Worm (Caenorhabditis elegans) whole organism, young adult: Measurements from ENCODE around the gene cest-1.1.
A peak's percentile ranks its signal among the peaks of the same experiment; 100 is the strongest.

Experiments used
- B0336.3 ChIP-seq: fragments of 200-800 bp; sonication (Bioruptor generic); IDR thresholded peaks from 2 replicates; pipeline ENCODE4 v1.3.6; 2022; ENCODE audit warnings: missing genetic modification characterization, missing compliant biosample characterization
- F23B12.7 ChIP-seq: sonication (generic microtip); optimal IDR thresholded peaks from 2 replicates; lab custom pipeline; 2017; ENCODE audit warnings: missing genetic modification characterization, mild to moderate bottlenecking, missing compliant biosample characterization, antibody characterized with exemption, moderate library complexity; ENCODE audit not compliant: insufficient read depth
- F39B2.1 ChIP-seq: fragments of 200-800 bp; sonication (Bioruptor generic); IDR thresholded peaks from 2 replicates; pipeline ENCODE4 v1.3.6; 2022; ENCODE audit warnings: missing genetic modification reagents, missing genetic modification characterization, missing compliant biosample characterization
- T07F8.4 ChIP-seq: sonication (generic microtip); optimal IDR thresholded peaks from 2 replicates; lab custom pipeline; 2016; ENCODE audit warnings: mild to moderate bottlenecking, missing genetic modification characterization, moderate library complexity, missing compliant biosample characterization
- Y53G8AR.9 ChIP-seq: fragments of 200-800 bp; sonication (Bioruptor generic); conservative IDR thresholded peaks from 2 replicates; pipeline ENCODE4 v1.3.6; 2022; ENCODE audit warnings: missing genetic modification reagents, missing genetic modification characterization, missing compliant biosample characterization
- ZK185.1 ChIP-seq: sonication (generic microtip); optimal IDR thresholded peaks from 2 replicates; lab custom pipeline; 2016; ENCODE audit warnings: mild to moderate bottlenecking, missing genetic modification characterization, missing compliant biosample characterization; ENCODE audit not compliant: poor library complexity, severe bottlenecking
- akir-1 ChIP-seq: fragments of 200-800 bp; sonication (Bioruptor generic); optimal IDR thresholded peaks from 2 replicates; lab custom pipeline; 2018; ENCODE audit warnings: mild to moderate bottlenecking, missing genetic modification characterization, moderate library complexity, missing compliant biosample characterization
- ama-1 ChIP-seq, 3 experiments: fragments of 150-350 bp in 1 of 3; sonication (generic microtip) in 2 of 3; optimal IDR thresholded peaks; 2 replicates each; lab custom pipeline; 2014 to 2018; ENCODE audit warnings: missing biosample characterization in 2 of 3, missing genetic modification characterization in 2 of 3, missing genetic modification reagents in 2 of 3
- attf-5 ChIP-seq: fragments of 200-800 bp; sonication (Bioruptor generic); optimal IDR thresholded peaks from 2 replicates; lab custom pipeline; 2018; ENCODE audit warnings: mild to moderate bottlenecking, missing genetic modification characterization, missing compliant biosample characterization
- bed-1 ChIP-seq: fragments of 200-800 bp; sonication (Bioruptor generic); IDR thresholded peaks from 2 replicates; pipeline ENCODE4 v1.3.6; 2022; ENCODE audit warnings: missing genetic modification reagents, missing genetic modification characterization, missing compliant biosample characterization
- ccch-3 ChIP-seq: fragments of 200-800 bp; sonication (Bioruptor generic); optimal IDR thresholded peaks from 2 replicates; lab custom pipeline; 2018; ENCODE audit warnings: mild to moderate bottlenecking, missing genetic modification characterization, missing compliant biosample characterization
- cebp-1 ChIP-seq, 2 experiments: fragments of 200-800 bp in 1 of 2; sonication (Bioruptor generic) in 1 of 2; sonication (generic microtip) in 1 of 2; IDR thresholded peaks in 1 of 2; optimal IDR thresholded peaks in 1 of 2; 2 replicates each; pipeline versions ENCODE4 v1.3.6 to Lab custom; 2017 to 2022; ENCODE audit warnings: missing compliant biosample characterization in 2 of 2, missing genetic modification characterization in 2 of 2, mild to moderate bottlenecking in 1 of 2, missing genetic modification reagents in 1 of 2, moderate library complexity in 1 of 2
- ceh-27 ChIP-seq: fragments of 200-800 bp; sonication (Bioruptor generic); optimal IDR thresholded peaks from 2 replicates; lab custom pipeline; 2018; ENCODE audit warnings: mild to moderate bottlenecking, missing genetic modification characterization, moderate library complexity, missing compliant biosample characterization
- ceh-91 ChIP-seq: fragments of 200-800 bp; sonication (Bioruptor generic); IDR thresholded peaks from 2 replicates; pipeline ENCODE4 v1.3.6; 2022; ENCODE audit warnings: missing genetic modification reagents, missing genetic modification characterization, missing compliant biosample characterization
- chd-7 ChIP-seq: sonication (generic microtip); optimal IDR thresholded peaks from 2 replicates; lab custom pipeline; 2016; ENCODE audit warnings: mild to moderate bottlenecking, missing genetic modification characterization, moderate library complexity, missing compliant biosample characterization
- dox-1 ChIP-seq: fragments of 200-800 bp; sonication (Bioruptor generic); IDR thresholded peaks from 2 replicates; pipeline ENCODE4 v1.3.6; 2022; ENCODE audit warnings: missing genetic modification reagents, missing genetic modification characterization, missing compliant biosample characterization
- egl-18 ChIP-seq: fragments of 200-800 bp; sonication (Bioruptor generic); IDR thresholded peaks from 2 replicates; pipeline ENCODE4 v1.3.6; 2022; ENCODE audit warnings: missing genetic modification reagents, missing genetic modification characterization, missing compliant biosample characterization
- egl-44 ChIP-seq: fragments of 200-800 bp; sonication (Bioruptor generic); IDR thresholded peaks from 2 replicates; pipeline ENCODE4 v1.3.6; 2022; ENCODE audit warnings: missing genetic modification reagents, missing genetic modification characterization, missing compliant biosample characterization
- ekl-4 ChIP-seq: fragments of 200-800 bp; sonication (Bioruptor generic); IDR thresholded peaks from 2 replicates; pipeline ENCODE4 v1.3.6; 2022; ENCODE audit warnings: missing genetic modification reagents, missing genetic modification characterization, missing compliant biosample characterization
- ets-4 ChIP-seq: fragments of 200-800 bp; sonication (Bioruptor generic); optimal IDR thresholded peaks from 2 replicates; lab custom pipeline; 2018; ENCODE audit warnings: mild to moderate bottlenecking, missing genetic modification characterization, missing compliant biosample characterization
- hmg-1.2 ChIP-seq: fragments of 200-800 bp; sonication (Bioruptor generic); IDR thresholded peaks from 2 replicates; pipeline ENCODE4 v1.3.6; 2022; ENCODE audit warnings: missing genetic modification reagents, missing genetic modification characterization, missing compliant biosample characterization
- hsf-1 ChIP-seq: fragments of 200-800 bp; sonication (Bioruptor generic); IDR thresholded peaks from 2 replicates; pipeline ENCODE4 v1.3.6; 2022; ENCODE audit warnings: missing genetic modification reagents, missing genetic modification characterization, missing compliant biosample characterization
- let-607 ChIP-seq, 2 experiments: fragments of 200-800 bp in 1 of 2; sonication (Bioruptor generic) in 1 of 2; sonication (generic microtip) in 1 of 2; optimal IDR thresholded peaks; 2 replicates each; lab custom pipeline; 2016 to 2018; ENCODE audit warnings: mild to moderate bottlenecking in 2 of 2, missing compliant biosample characterization in 2 of 2, missing genetic modification characterization in 2 of 2, moderate library complexity in 2 of 2, missing genotype in 1 of 2
- lin-26 ChIP-seq: fragments of 200-800 bp; sonication (Bioruptor generic); IDR thresholded peaks from 2 replicates; pipeline ENCODE4 v1.3.6; 2022; ENCODE audit warnings: missing genetic modification reagents, missing genetic modification characterization, missing compliant biosample characterization
- madf-10 ChIP-seq: sonication (generic microtip); optimal IDR thresholded peaks from 2 replicates; lab custom pipeline; 2016; ENCODE audit warnings: mild to moderate bottlenecking, missing genetic modification characterization, missing compliant biosample characterization
- madf-6 ChIP-seq: fragments of 200-800 bp; sonication (Bioruptor generic); IDR thresholded peaks from 2 replicates; pipeline ENCODE4 v1.3.6; 2022; ENCODE audit warnings: missing genetic modification reagents, missing genetic modification characterization, missing compliant biosample characterization
- madf-8 ChIP-seq: fragments of 200-800 bp; sonication (Bioruptor generic); conservative IDR thresholded peaks from 2 replicates; pipeline ENCODE4 v1.3.6; 2022; ENCODE audit warnings: missing genetic modification reagents, missing genetic modification characterization, missing compliant biosample characterization
- mcd-1 ChIP-seq: fragments of 200-800 bp; sonication (Bioruptor generic); IDR thresholded peaks from 2 replicates; pipeline ENCODE4 v1.3.6; 2022; ENCODE audit warnings: missing genetic modification reagents, missing genetic modification characterization, missing compliant biosample characterization
- mxl-1 ChIP-seq: sonication (generic microtip); optimal IDR thresholded peaks from 2 replicates; lab custom pipeline; 2016; ENCODE audit warnings: missing genetic modification characterization, missing compliant biosample characterization
- nhr-179 ChIP-seq: sonication (generic microtip); optimal IDR thresholded peaks from 2 replicates; lab custom pipeline; 2016; ENCODE audit warnings: mild to moderate bottlenecking, missing genetic modification characterization, missing compliant biosample characterization
- nhr-27 ChIP-seq: fragments of 200-800 bp; sonication (Bioruptor generic); optimal IDR thresholded peaks from 2 replicates; lab custom pipeline; 2018; ENCODE audit warnings: mild to moderate bottlenecking, missing genetic modification characterization, moderate library complexity, missing compliant biosample characterization
- nhr-80 ChIP-seq: sonication (generic microtip); optimal IDR thresholded peaks from 2 replicates; lab custom pipeline; 2016; ENCODE audit warnings: missing genetic modification characterization, missing compliant biosample characterization
- nhr-90 ChIP-seq: sonication (generic microtip); optimal IDR thresholded peaks from 2 replicates; lab custom pipeline; 2016; ENCODE audit warnings: missing genotype, mild to moderate bottlenecking, missing genetic modification characterization, missing compliant biosample characterization
- rcor-1 ChIP-seq: fragments of 200-800 bp; sonication (Bioruptor generic); IDR thresholded peaks from 2 replicates; pipeline ENCODE4 v1.3.6; 2022; ENCODE audit warnings: missing genetic modification reagents, missing genetic modification characterization, missing compliant biosample characterization
- rpc-1 ChIP-seq, 2 experiments: fragments of 150-350 bp in 1 of 2; sonication (generic microtip) in 1 of 2; optimal IDR thresholded peaks; 2 replicates each; lab custom pipeline; 2014 to 2018; ENCODE audit warnings: missing biosample characterization in 1 of 2, missing genetic modification characterization in 1 of 2, missing genetic modification reagents in 1 of 2, missing genotype in 1 of 2
- snpc-1.3 ChIP-seq: sonication (generic microtip); optimal IDR thresholded peaks from 2 replicates; lab custom pipeline; 2017; ENCODE audit warnings: missing genetic modification characterization, mild to moderate bottlenecking, missing compliant biosample characterization, antibody characterized with exemption, moderate library complexity, missing genotype, missing genetic modification reagents; ENCODE audit not compliant: insufficient read depth
- sptf-2 ChIP-seq: fragments of 200-800 bp; sonication (Bioruptor generic); optimal IDR thresholded peaks from 2 replicates; lab custom pipeline; 2018; ENCODE audit warnings: mild to moderate bottlenecking, missing genetic modification characterization, missing compliant biosample characterization
- tbp1 ChIP-seq: fragments of 200-800 bp; sonication (Bioruptor generic); optimal IDR thresholded peaks from 2 replicates; lab custom pipeline; 2018; ENCODE audit warnings: mild to moderate bottlenecking, missing genetic modification characterization, missing compliant biosample characterization
- tbx-9 ChIP-seq: sonication (generic microtip); optimal IDR thresholded peaks from 2 replicates; lab custom pipeline; 2016; ENCODE audit warnings: borderline replicate concordance, missing genetic modification characterization, inconsistent platforms, missing compliant biosample characterization
- tlf-1 ChIP-seq: fragments of 200-800 bp; sonication (Bioruptor generic); optimal IDR thresholded peaks from 2 replicates; lab custom pipeline; 2018; ENCODE audit warnings: mild to moderate bottlenecking, missing genetic modification characterization, missing compliant biosample characterization
- unc-62 ChIP-seq: fragments of 150-350 bp; optimal IDR thresholded peaks from 2 replicates; lab custom pipeline; 2014; ENCODE audit warnings: missing biosample characterization, missing genetic modification reagents, missing genetic modification characterization
- zfh-2 ChIP-seq: fragments of 200-800 bp; sonication (Bioruptor generic); conservative IDR thresholded peaks from 2 replicates; pipeline ENCODE4 v1.3.6; 2022; ENCODE audit warnings: missing genetic modification reagents, missing genetic modification characterization, missing compliant biosample characterization
- ztf-26 ChIP-seq: sonication (generic microtip); optimal IDR thresholded peaks from 2 replicates; lab custom pipeline; 2017; ENCODE audit warnings: missing genetic modification characterization, missing compliant biosample characterization
- ztf-28 ChIP-seq: fragments of 200-800 bp; sonication (Bioruptor generic); IDR thresholded peaks from 2 replicates; pipeline ENCODE4 v1.3.6; 2022; ENCODE audit warnings: missing genetic modification reagents, missing genetic modification characterization, missing compliant biosample characterization
- ztf-3 ChIP-seq: fragments of 200-800 bp; sonication (Bioruptor generic); optimal IDR thresholded peaks from 2 replicates; lab custom pipeline; 2018; ENCODE audit warnings: mild to moderate bottlenecking, missing genetic modification characterization, missing compliant biosample characterization

The cest-1.1 gene

ce11 chrV:14194514-14194913 is 28.0 kb upstream of the cest-1.1 start:
- TF ChIP-seq nhr-27 (tag; lab: Kevin White, UChicago) (no peak), madf-8 (no peak), zfh-2 (GFP tag; lab: Robert Waterston, UW) (peak; percentile 57), chd-7 (tag; lab: Kevin White, UChicago) (no peak), rpc-1 (optimal IDR thresholded peaks at IDR 0.05; lab: Kevin White, UChicago) (no peak), rpc-1 (tag; optimal IDR thresholded peaks at IDR 0.05; lab: Kevin White, UChicago) (no peak), rcor-1 (GFP tag; lab: Robert Waterston, UW) (no peak), ztf-3 (no peak), egl-18 (GFP tag; lab: Robert Waterston, UW) (no peak), nhr-179 (no peak), F39B2.1 (GFP tag; lab: Robert Waterston, UW) (no peak), tbp1 (no peak), ets-4 (GFP tag; lab: Kevin White, UChicago) (no peak), T07F8.4 (no peak), madf-6 (GFP tag; lab: Robert Waterston, UW) (no peak), ama-1 (optimal IDR thresholded peaks at IDR 0.05; lab: Kevin White, UChicago) (peak; percentile 4), ama-1 (GFP tag; optimal IDR thresholded peaks at IDR 0.05; lab: Kevin White, UChicago) (no peak), snpc-1.3 (tag; lab: Kevin White, UChicago) (no peak), tbx-9 (no peak), ccch-3 (no peak), bed-1 (no peak), F23B12.7 (tag; lab: Kevin White, UChicago) (no peak), B0336.3 (peak; percentile 23; the same call in 1 of the 2 replicates), ceh-91 (GFP tag; lab: Robert Waterston, UW) (no peak), dox-1 (0 out of 2 replicates have a peak, but pooled peaks have one; percentile 20)

ce11 chrV:14193451-14193850 is 26.9 kb upstream of the cest-1.1 start, which contains the start of gene atfs-1:
Gene atfs-1, plus strand, starts transcription at chrV:14193663.
- TF ChIP-seq ZK185.1: peak; percentile 31
- TF ChIP-seq dox-1: peak; percentile 41; the same call in 1 of the 2 replicates
- peak; percentile 42 for TF ChIP-seq ceh-27 (GFP tag; lab: Kevin White, UChicago)
- TF ChIP-seq cebp-1 (GFP tag; IDR thresholded peaks at IDR 0.05; lab: Robert Waterston, UW): peak; percentile 58; the same call in 1 of the 2 replicates
- peak; percentile 79 for TF ChIP-seq cebp-1 (tag; optimal IDR thresholded peaks at IDR 0.05; lab: Kevin White, UChicago)
- peak; percentile 3 for TF ChIP-seq ztf-26 (tag; lab: Kevin White, UChicago)
- 0 out of 2 replicates have a peak, but pooled peaks have one; percentile 34 for TF ChIP-seq hsf-1 (GFP tag; lab: Robert Waterston, UW)
- peak; percentile 15 for TF ChIP-seq ets-4 (GFP tag; lab: Kevin White, UChicago)
- TF ChIP-seq madf-10 (tag; lab: Kevin White, UChicago): peak; percentile 9
- TF ChIP-seq ekl-4: peak; percentile 71; the same call in 1 of the 2 replicates
- no peak for TF ChIP-seq let-607 (tag; optimal IDR thresholded peaks at IDR 0.05; lab: Kevin White, UChicago)
- 0 out of 2 replicates have a peak, but pooled peaks have one; percentile 35 for TF ChIP-seq egl-44
- peak; percentile 14 for TF ChIP-seq tlf-1 (GFP tag; lab: Kevin White, UChicago)
- no peak for TF ChIP-seq nhr-90
- peak; percentile 97 for TF ChIP-seq nhr-80 (tag; lab: Kevin White, UChicago)
- TF ChIP-seq attf-5 (GFP tag; lab: Kevin White, UChicago): peak; percentile 68
- no peak for TF ChIP-seq sptf-2
- TF ChIP-seq akir-1: no peak
- peak; percentile 51; the same call in 1 of the 2 replicates for TF ChIP-seq rcor-1 (GFP tag; lab: Robert Waterston, UW)
- no peak for TF ChIP-seq ztf-28 (GFP tag; lab: Robert Waterston, UW)
- TF ChIP-seq hmg-1.2 (GFP tag; lab: Robert Waterston, UW): peak; percentile 88
- peak; percentile 41 for TF ChIP-seq mcd-1
- TF ChIP-seq unc-62 (GFP tag; lab: Kevin White, UChicago): no peak
- TF ChIP-seq tbx-9: no peak
- no peak for TF ChIP-seq lin-26 (GFP tag; lab: Robert Waterston, UW)
- TF ChIP-seq Y53G8AR.9 (GFP tag; lab: Robert Waterston, UW): 0 out of 2 replicates have a peak, but pooled peaks have one; percentile 27
- TF ChIP-seq mxl-1 (tag; lab: Kevin White, UChicago): no peak
